Worm (Caenorhabditis elegans): Measurements from ENCODE around the gene C39B5.6.

Gene C39B5.6

DNA sequence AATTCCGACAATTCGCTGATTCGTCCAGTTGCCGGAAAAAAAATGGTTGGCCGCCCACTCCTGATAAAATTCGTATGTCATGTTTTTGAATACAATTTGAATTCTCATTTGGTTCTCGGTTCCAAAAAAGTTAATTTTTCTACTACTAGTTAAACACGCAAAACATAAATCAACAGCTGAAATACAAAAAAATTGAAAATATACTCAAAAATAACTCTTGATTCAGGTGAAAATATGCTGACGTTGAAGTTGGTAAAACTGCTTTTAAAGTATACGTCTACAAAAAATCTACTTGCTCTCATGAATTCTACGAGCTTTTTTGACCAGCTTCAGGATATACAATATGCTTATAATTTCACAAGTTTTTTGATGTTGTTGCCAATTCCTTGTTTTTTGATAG lies 42.7 kb downstream of the C39B5.6 start, which contains the start of gene srz-56:
Gene srz-56, plus strand, starts transcription at position 301 of the 400 bp plus-strand sequence.
- TF ChIP-seq hnd-1 (tag; optimal IDR thresholded peaks at IDR 0.05) (no peak), flt-1 (GFP tag; IDR thresholded peaks at IDR 0.05) (no peak), sea-1 (GFP tag; conservative IDR thresholded peaks at IDR 0.05) (no peak), tbx-11 (GFP tag; IDR thresholded peaks at IDR 0.05) (no peak), aly-1 (tag; optimal IDR thresholded peaks at IDR 0.05) (no peak), ceh-13 (GFP tag; optimal IDR thresholded peaks at IDR 0.05) (no peak), scrt-1 (GFP tag; IDR thresholded peaks at IDR 0.05) (no peak), pes-1 (GFP tag; IDR thresholded peaks at IDR 0.05) (no peak), B0310.2 (tag; optimal IDR thresholded peaks at IDR 0.05) (no peak), tra-4 (tag; optimal IDR thresholded peaks at IDR 0.05) (no peak), ets-7 (tag; optimal IDR thresholded peaks at IDR 0.05) (no peak), hmbx-1 (tag; optimal IDR thresholded peaks at IDR 0.05) (no peak), hmg-4 (GFP tag; optimal IDR thresholded peaks at IDR 0.05) (no peak), ceh-36 (tag; optimal IDR thresholded peaks at IDR 0.05) (no peak), ama-1 (optimal IDR thresholded peaks at IDR 0.05) (no peak), F13C5.2 (tag; optimal IDR thresholded peaks at IDR 0.05) (no peak)

- TF ChIP-seq hnd-1 (tag; optimal IDR thresholded peaks at IDR 0.05): no peak
- TF ChIP-seq F13C5.2 (tag; optimal IDR thresholded peaks at IDR 0.05): no peak
- TF ChIP-seq tra-4 (tag; optimal IDR thresholded peaks at IDR 0.05): no peak
- no peak for TF ChIP-seq tbx-11 (GFP tag; IDR thresholded peaks at IDR 0.05)
- no peak for TF ChIP-seq pes-1 (GFP tag; IDR thresholded peaks at IDR 0.05)
- no peak for TF ChIP-seq ceh-13 (GFP tag; optimal IDR thresholded peaks at IDR 0.05)
- TF ChIP-seq tbx-37 (GFP tag; conservative IDR thresholded peaks at IDR 0.05): no peak
- TF ChIP-seq hmg-4 (GFP tag; optimal IDR thresholded peaks at IDR 0.05): no peak
- TF ChIP-seq hmbx-1 (tag; optimal IDR thresholded peaks at IDR 0.05): no peak
- TF ChIP-seq B0310.2 (tag; optimal IDR thresholded peaks at IDR 0.05): no peak
- TF ChIP-seq flt-1 (GFP tag; IDR thresholded peaks at IDR 0.05): no peak
- TF ChIP-seq ceh-36 (tag; optimal IDR thresholded peaks at IDR 0.05): no peak
- TF ChIP-seq sea-1 (GFP tag; conservative IDR thresholded peaks at IDR 0.05): no peak
- no peak for TF ChIP-seq ets-7 (tag; optimal IDR thresholded peaks at IDR 0.05)
- no peak for TF ChIP-seq aly-1 (tag; optimal IDR thresholded peaks at IDR 0.05)
- TF ChIP-seq scrt-1 (GFP tag; IDR thresholded peaks at IDR 0.05): no peak
- TF ChIP-seq ama-1 (optimal IDR thresholded peaks at IDR 0.05): no peak
Observed at ce11 chrIII:2243617-2244016, 45.8 kb downstream of the C39B5.6 start.

ce11 chrIII:2245727-2246126 lies 47.9 kb downstream of the C39B5.6 start, which contains the start of gene srd-67:
TSS of gene srd-67 (minus strand) at chrIII:2245827.
- TF ChIP-seq ama-1 (optimal IDR thresholded peaks at IDR 0.05) (no peak), ceh-36 (tag; optimal IDR thresholded peaks at IDR 0.05) (no peak), ceh-13 (GFP tag; optimal IDR thresholded peaks at IDR 0.05) (no peak), pes-1 (GFP tag; IDR thresholded peaks at IDR 0.05) (no peak), F13C5.2 (tag; optimal IDR thresholded peaks at IDR 0.05) (no peak), hmg-4 (GFP tag; optimal IDR thresholded peaks at IDR 0.05) (no peak), tbx-11 (GFP tag; IDR thresholded peaks at IDR 0.05) (no peak), ets-7 (tag; optimal IDR thresholded peaks at IDR 0.05) (no peak), tbx-37 (GFP tag; conservative IDR thresholded peaks at IDR 0.05) (no peak), tra-4 (tag; optimal IDR thresholded peaks at IDR 0.05) (no peak), flt-1 (GFP tag; IDR thresholded peaks at IDR 0.05) (no peak), aly-1 (tag; optimal IDR thresholded peaks at IDR 0.05) (no peak), B0310.2 (tag; optimal IDR thresholded peaks at IDR 0.05) (no peak), hnd-1 (tag; optimal IDR thresholded peaks at IDR 0.05) (no peak), scrt-1 (GFP tag; IDR thresholded peaks at IDR 0.05) (no peak), sea-1 (GFP tag; conservative IDR thresholded peaks at IDR 0.05) (no peak), hmbx-1 (tag; optimal IDR thresholded peaks at IDR 0.05) (no peak)

ce11 chrIII:2251348-2251747 lies 53.5 kb downstream of the C39B5.6 start, which contains the start of gene fbxa-7:
TSS of gene fbxa-7 (minus strand) at chrIII:2251448.
- TF ChIP-seq ets-7 (tag; optimal IDR thresholded peaks at IDR 0.05) (no peak), flt-1 (GFP tag; IDR thresholded peaks at IDR 0.05) (no peak), hnd-1 (tag; optimal IDR thresholded peaks at IDR 0.05) (no peak), tbx-11 (GFP tag; IDR thresholded peaks at IDR 0.05) (no peak), aly-1 (tag; optimal IDR thresholded peaks at IDR 0.05) (no peak), F13C5.2 (tag; optimal IDR thresholded peaks at IDR 0.05) (no peak), ceh-13 (GFP tag; optimal IDR thresholded peaks at IDR 0.05) (no peak), ama-1 (optimal IDR thresholded peaks at IDR 0.05) (no peak), tbx-37 (GFP tag; conservative IDR thresholded peaks at IDR 0.05) (no peak), hmbx-1 (tag; optimal IDR thresholded peaks at IDR 0.05) (no peak), scrt-1 (GFP tag; IDR thresholded peaks at IDR 0.05) (no peak), pes-1 (GFP tag; IDR thresholded peaks at IDR 0.05) (no peak), tra-4 (tag; optimal IDR thresholded peaks at IDR 0.05) (no peak), B0310.2 (tag; optimal IDR thresholded peaks at IDR 0.05) (no peak), hmg-4 (GFP tag; optimal IDR thresholded peaks at IDR 0.05) (no peak), sea-1 (GFP tag; conservative IDR thresholded peaks at IDR 0.05) (no peak), ceh-36 (tag; optimal IDR thresholded peaks at IDR 0.05) (no peak)

ce11 chrIII:2253027-2253499 lies 55.3 kb downstream of the C39B5.6 start, which contains the start of gene fbxa-73:
TSS of gene fbxa-73 (plus strand) at chrIII:2253449.
- TF ChIP-seq tra-4 (tag; optimal IDR thresholded peaks at IDR 0.05) (no peak), ama-1 (optimal IDR thresholded peaks at IDR 0.05) (no peak), flt-1 (GFP tag; IDR thresholded peaks at IDR 0.05) (no peak), aly-1 (tag; optimal IDR thresholded peaks at IDR 0.05) (no peak), pes-1 (GFP tag; IDR thresholded peaks at IDR 0.05) (no peak), B0310.2 (tag; optimal IDR thresholded peaks at IDR 0.05) (no peak), hnd-1 (tag; optimal IDR thresholded peaks at IDR 0.05) (no peak), tbx-37 (GFP tag; conservative IDR thresholded peaks at IDR 0.05) (no peak)

- no peak for TF ChIP-seq tbx-37 (GFP tag; conservative IDR thresholded peaks at IDR 0.05)
- TF ChIP-seq hnd-1 (tag; optimal IDR thresholded peaks at IDR 0.05): no peak
- TF ChIP-seq F13C5.2 (tag; optimal IDR thresholded peaks at IDR 0.05): no peak
- no peak for TF ChIP-seq aly-1 (tag; optimal IDR thresholded peaks at IDR 0.05)
- no peak for TF ChIP-seq ets-7 (tag; optimal IDR thresholded peaks at IDR 0.05)
- no peak for TF ChIP-seq hmbx-1 (tag; optimal IDR thresholded peaks at IDR 0.05)
- no peak for TF ChIP-seq B0310.2 (tag; optimal IDR thresholded peaks at IDR 0.05)
- no peak for TF ChIP-seq ceh-13 (GFP tag; optimal IDR thresholded peaks at IDR 0.05)
- TF ChIP-seq ama-1 (optimal IDR thresholded peaks at IDR 0.05): no peak
- TF ChIP-seq ceh-36 (tag; optimal IDR thresholded peaks at IDR 0.05): no peak
- no peak for TF ChIP-seq tbx-11 (GFP tag; IDR thresholded peaks at IDR 0.05)
- TF ChIP-seq scrt-1 (GFP tag; IDR thresholded peaks at IDR 0.05): no peak
- TF ChIP-seq flt-1 (GFP tag; IDR thresholded peaks at IDR 0.05): no peak
- TF ChIP-seq sea-1 (GFP tag; conservative IDR thresholded peaks at IDR 0.05): no peak
- no peak for TF ChIP-seq tra-4 (tag; optimal IDR thresholded peaks at IDR 0.05)
- TF ChIP-seq hmg-4 (GFP tag; optimal IDR thresholded peaks at IDR 0.05): no peak
Observed at ce11 chrIII:2255522-2255921, 57.7 kb downstream of the C39B5.6 start, which contains the start of gene fbxa-71. TSS of gene fbxa-71 (plus strand) at chrIII:2255822.

Data from whole organism, early embryonic.